Worm (Caenorhabditis elegans): ENCODE results near the gene gpa-18.
"Not testable (repeated sequence)": the region's sequence is repeated elsewhere in the genome, so short reads cannot be mapped to it uniquely, and the experiment has no call there.

Gene gpa-18

DNA sequence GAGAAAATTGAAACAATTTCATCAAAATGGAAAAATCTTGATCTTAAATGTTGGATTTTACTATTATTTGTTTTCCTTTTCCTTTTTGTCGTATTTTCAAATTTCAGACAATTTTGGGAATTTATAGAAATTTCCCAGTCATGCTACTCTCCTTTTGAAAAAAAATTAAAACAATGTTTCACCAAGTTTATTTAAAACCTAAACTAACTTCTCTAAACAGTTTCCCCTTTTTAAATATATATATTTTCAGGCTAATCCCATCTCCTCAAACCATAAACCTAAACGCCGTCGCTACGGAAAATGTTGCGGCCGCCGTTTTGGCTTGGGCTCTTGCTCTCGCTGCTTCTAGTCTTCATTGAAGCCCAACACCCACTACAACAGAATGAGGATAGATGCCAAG lies 22.4 kb downstream of the gpa-18 start, which contains the start of gene lam-1:
Gene lam-1 (plus strand): TSS at position 301 of the 400 bp plus-strand sequence.
- TF ChIP-seq hlh-12 (tag; optimal IDR thresholded peaks at IDR 0.05) (no peak), cebp-1 (GFP tag; IDR thresholded peaks at IDR 0.05) (no peak), cebp-1 (tag; optimal IDR thresholded peaks at IDR 0.05) (no peak), repo-1 (tag; optimal IDR thresholded peaks at IDR 0.05) (no peak), lin-26 (GFP tag; IDR thresholded peaks at IDR 0.05) (no peak)

DNA sequence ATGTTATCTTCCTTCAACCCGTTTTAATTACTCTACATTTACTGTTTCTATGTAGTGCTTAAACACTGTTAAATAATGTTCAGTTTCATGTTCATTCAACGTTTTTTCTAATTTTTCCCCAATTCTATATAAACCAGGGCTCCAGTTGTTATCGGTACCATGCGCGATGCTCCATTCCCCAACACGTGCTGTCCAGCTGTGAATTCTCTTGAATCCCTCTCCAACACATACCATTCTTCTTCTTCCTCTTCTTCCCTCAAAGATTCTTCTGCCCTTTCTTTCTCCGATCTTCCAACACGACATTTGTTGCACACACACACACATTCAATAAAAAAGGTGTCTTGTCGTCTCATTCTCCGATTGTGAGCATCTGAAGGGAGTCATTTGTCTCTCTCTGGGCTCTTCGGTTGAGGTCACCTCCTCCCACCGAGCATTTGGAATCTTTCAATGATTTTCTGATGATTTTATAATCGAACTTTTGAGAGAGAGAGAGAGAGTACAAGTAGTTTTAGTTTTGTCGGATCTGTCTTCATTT lies 23.4 kb downstream of the gpa-18 start:
- no peak for TF ChIP-seq ccch-3 (GFP tag; optimal IDR thresholded peaks at IDR 0.05)
- TF ChIP-seq repo-1 (tag; optimal IDR thresholded peaks at IDR 0.05) = no peak
- TF ChIP-seq ztf-6 (GFP tag; IDR thresholded peaks at IDR 0.05) = no peak
- TF ChIP-seq ceh-40 (GFP tag; IDR thresholded peaks at IDR 0.05) = no peak
- TF ChIP-seq snpc-1.3 (tag; optimal IDR thresholded peaks at IDR 0.05; ENCODE audit: insufficient read depth) = no peak
- TF ChIP-seq tlf-1 (GFP tag; optimal IDR thresholded peaks at IDR 0.05) = no peak
- TF ChIP-seq him-1 (tag; optimal IDR thresholded peaks at IDR 0.05) = no peak

DNA sequence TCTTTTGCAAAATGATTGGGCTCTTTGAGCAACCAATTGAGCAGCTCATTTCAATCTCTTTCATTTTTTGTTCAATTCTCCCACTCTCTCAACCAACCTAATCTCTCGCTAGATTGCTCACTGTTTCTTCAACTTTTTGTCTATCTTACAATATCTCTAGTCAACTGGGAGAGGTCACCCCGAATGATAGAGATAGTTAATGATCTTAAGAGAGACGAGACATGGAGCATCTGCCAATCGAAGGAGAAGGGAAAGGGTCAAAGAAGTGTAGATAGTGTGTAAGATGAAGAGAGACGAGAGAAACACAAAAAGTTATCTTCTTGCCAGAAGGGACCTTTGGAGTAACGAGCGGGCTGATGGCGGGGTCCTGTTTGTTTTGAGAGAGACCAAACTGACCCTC lies 26.1 kb downstream of the gpa-18 start:
- peak; percentile 38; the same call in 1 of the 2 replicates for TF ChIP-seq hmg-1.2 (GFP tag; IDR thresholded peaks at IDR 0.05)
- no peak for TF ChIP-seq hmg-20 (GFP tag; IDR thresholded peaks at IDR 0.05)
- no peak for TF ChIP-seq tlf-1 (GFP tag; optimal IDR thresholded peaks at IDR 0.05)
- TF ChIP-seq aptf-2 (GFP tag; conservative IDR thresholded peaks at IDR 0.05) = peak; percentile 50; the same call in 1 of the 2 replicates
- TF ChIP-seq hsf-1 (GFP tag; IDR thresholded peaks at IDR 0.05) = no peak

DNA sequence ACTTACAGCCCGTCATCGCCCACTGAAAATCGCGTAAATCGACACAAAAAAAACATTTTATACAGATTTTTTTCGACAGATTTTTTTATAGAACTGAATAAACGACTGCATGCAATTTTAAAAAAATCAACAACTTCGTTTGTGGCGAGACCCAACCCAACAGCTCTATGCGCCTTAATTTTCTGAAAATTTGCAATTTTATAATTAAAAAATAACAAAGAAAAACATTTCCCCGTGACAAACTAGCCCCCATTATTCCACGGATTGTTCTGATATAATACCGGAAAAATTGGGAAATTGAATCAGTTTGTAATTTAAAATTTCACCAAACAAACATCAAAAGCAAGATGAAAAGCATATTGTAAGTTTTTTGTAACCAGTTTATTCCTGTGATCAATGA lies 29.4 kb downstream of the gpa-18 start, which contains the start of gene ptp-5.1:
Gene ptp-5.1 (plus strand): TSS at position 301 of the 400 bp plus-strand sequence.
- TF ChIP-seq snpc-3.4 (tag; optimal IDR thresholded peaks at IDR 0.05) (no peak), ceh-58 (GFP tag; IDR thresholded peaks at IDR 0.05) (no peak), F37B4.10 (GFP tag; IDR thresholded peaks at IDR 0.05) (no peak), ceh-40 (GFP tag; IDR thresholded peaks at IDR 0.05) (no peak), nhr-27 (tag; optimal IDR thresholded peaks at IDR 0.05) (no peak), ceh-100 (GFP tag; IDR thresholded peaks at IDR 0.05) (no peak), athp-1 (tag; optimal IDR thresholded peaks at IDR 0.05) (no peak), Y53G8AR.9 (GFP tag; conservative IDR thresholded peaks at IDR 0.05) (no peak), lsl-1 (GFP tag; optimal IDR thresholded peaks at IDR 0.05) (no peak), cebp-2 (GFP tag; IDR thresholded peaks at IDR 0.05) (no peak), C06A6.2 (GFP tag; conservative IDR thresholded peaks at IDR 0.05) (no peak), Y56A3A.18 (GFP tag; IDR thresholded peaks at IDR 0.05) (no peak), fkh-3 (tag; optimal IDR thresholded peaks at IDR 0.05) (no peak), B0336.3 (GFP tag; IDR thresholded peaks at IDR 0.05) (no peak), F33H1.4 (GFP tag; IDR thresholded peaks at IDR 0.05) (no peak), nfya-1 (tag; optimal IDR thresholded peaks at IDR 0.05; ENCODE audit: borderline replicate concordance, insufficient read depth) (no peak)

ce11 chrIV:5165626-5166025 lies 29.8 kb downstream of the gpa-18 start, which contains the start of gene nspd-6:
nspd-6 (minus strand) TSS chrIV:5165726.
- not testable (repeated sequence) for TF ChIP-seq mes-4 (tag; optimal IDR thresholded peaks at IDR 0.05); Y79H2A.3 (GFP tag; conservative IDR thresholded peaks at IDR 0.05); lin-40 (tag; optimal IDR thresholded peaks at IDR 0.05)

All from whole organism, young adult.